Worm (Caenorhabditis elegans): ENCODE results near the gene grd-5.

The grd-5 gene

DNA sequence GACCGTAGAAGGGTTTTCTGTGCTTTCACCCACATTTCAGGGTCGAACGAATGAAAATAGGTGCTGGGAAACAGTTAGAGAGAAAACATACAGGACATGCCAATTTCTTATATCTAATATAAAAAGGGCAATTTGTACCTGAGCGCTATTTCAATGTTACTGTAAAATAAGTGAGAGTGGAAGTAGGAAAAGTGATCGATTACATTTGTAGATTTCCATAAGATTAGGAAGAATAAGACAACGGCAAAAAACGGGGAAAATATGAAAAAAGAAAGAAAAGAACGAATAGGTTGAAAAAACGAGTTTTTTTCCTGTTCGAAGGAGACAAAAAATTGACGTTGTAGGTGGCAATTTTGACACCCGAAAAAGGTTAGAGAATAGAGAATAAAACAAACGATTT lies 49.4 kb downstream of the grd-5 start:
- peak; percentile 80 for TF ChIP-seq blmp-1 (tag; optimal IDR thresholded peaks at IDR 0.05)
- peak in 1 of 2 experiments; percentile 24 for TF ChIP-seq lsy-2 (tag; optimal IDR thresholded peaks at IDR 0.05)
- TF ChIP-seq nhr-85 (tag), result peak; percentile 72
- no peak for TF ChIP-seq ceh-88 (GFP tag; IDR thresholded peaks at IDR 0.05)
